Worm (Caenorhabditis elegans) whole organism, L2 larva: ENCODE results near the gene tmem-17.

ENCODE experiments used
- ama-1 ChIP-seq: fragments of 150-350 bp; optimal IDR thresholded peaks from 2 replicates; lab custom pipeline; 2018; ENCODE audit warnings: inconsistent platforms
- ceh-16 ChIP-seq: fragments of 150-350 bp; optimal IDR thresholded peaks from 2 replicates; lab custom pipeline; 2014; ENCODE audit warnings: missing biosample characterization, missing genetic modification characterization
- ceh-82 ChIP-seq: fragments of 150-350 bp; optimal IDR thresholded peaks from 2 replicates; lab custom pipeline; 2014; ENCODE audit warnings: missing biosample characterization, missing genetic modification characterization
- crh-2 ChIP-seq: sonication (generic microtip); optimal IDR thresholded peaks from 2 replicates; lab custom pipeline; 2017; ENCODE audit warnings: missing biosample characterization, missing genetic modification characterization
- egl-27 ChIP-seq: sonication (generic microtip); optimal IDR thresholded peaks from 3 replicates; lab custom pipeline; 2017; ENCODE audit warnings: missing biosample characterization, missing genetic modification reagents, missing genetic modification characterization
- elt-3 ChIP-seq: sonication (generic microtip); optimal IDR thresholded peaks from 2 replicates; lab custom pipeline; 2017; ENCODE audit warnings: missing biosample characterization, missing genetic modification characterization
- lin-13 ChIP-seq: fragments of 150-350 bp; optimal IDR thresholded peaks from 2 replicates; lab custom pipeline; 2014; ENCODE audit warnings: missing biosample characterization, missing genetic modification reagents, missing genetic modification characterization
- nhr-10 ChIP-seq: sonication (generic microtip); optimal IDR thresholded peaks from 2 replicates; lab custom pipeline; 2017; ENCODE audit warnings: missing biosample characterization, missing genetic modification characterization
- nhr-12 ChIP-seq: fragments of 150-350 bp; optimal IDR thresholded peaks from 2 replicates; lab custom pipeline; 2014; ENCODE audit warnings: missing biosample characterization, missing genetic modification characterization
- skn-1 ChIP-seq: sonication (generic microtip); optimal IDR thresholded peaks from 2 replicates; lab custom pipeline; 2017; ENCODE audit warnings: missing biosample characterization, missing genetic modification characterization
- unc-39 ChIP-seq: fragments of 150-350 bp; optimal IDR thresholded peaks from 2 replicates; lab custom pipeline; 2014; ENCODE audit warnings: missing biosample characterization, missing genetic modification characterization

DNA sequence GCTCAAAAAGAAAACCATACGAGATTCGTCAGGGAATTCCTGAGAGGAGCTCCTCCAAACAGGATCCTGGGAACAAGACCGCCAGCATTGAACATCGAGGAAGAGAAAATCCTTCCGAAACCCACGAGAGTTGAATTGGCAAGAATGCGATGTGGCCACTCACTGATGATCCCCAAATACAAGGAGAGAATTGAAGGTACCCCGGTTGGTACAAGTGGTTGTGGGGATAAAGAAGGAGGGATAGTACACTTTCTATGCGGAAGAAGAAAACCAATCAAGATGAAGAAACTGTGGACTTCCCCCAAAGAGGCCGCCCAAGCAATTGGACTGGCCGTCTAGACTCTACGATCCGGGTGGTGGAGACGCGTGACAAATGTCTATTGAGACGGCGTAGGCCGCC, 7.0 kb upstream of the tmem-17 start:
- TF ChIP-seq elt-3 (tag; lab: Kevin White, UChicago) = no peak
- no peak for TF ChIP-seq crh-2 (tag; lab: Kevin White, UChicago)
- no peak for TF ChIP-seq nhr-12
- no peak for TF ChIP-seq egl-27 (tag; lab: Kevin White, UChicago)
- TF ChIP-seq unc-39 = no peak
- TF ChIP-seq ceh-82 (tag; lab: Kevin White, UChicago) = no peak
- no peak for TF ChIP-seq lin-13 (GFP tag; lab: Kevin White, UChicago)
- TF ChIP-seq ama-1 (lab: Kevin White, UChicago) = no peak
- TF ChIP-seq ceh-16 = no peak
- TF ChIP-seq skn-1 (tag; lab: Kevin White, UChicago) = no peak
- no peak for TF ChIP-seq nhr-10 (tag; lab: Kevin White, UChicago)
